Worm (Caenorhabditis elegans) whole organism, L1 larva: ENCODE results near the gene Y73F8A.5.
"Not testable (repeated sequence)": the region's sequence is repeated elsewhere in the genome, so short reads cannot be mapped to it uniquely, and the experiment has no call there.

Source experiments
- C16A3.4 ChIP-seq: fragments of 150-350 bp; optimal IDR thresholded peaks from 2 replicates; lab custom pipeline; 2014; ENCODE audit warnings: missing biosample characterization, missing genetic modification characterization
- alr-1 ChIP-seq: fragments of 200-800 bp; sonication (Bioruptor generic); optimal IDR thresholded peaks from 2 replicates; lab custom pipeline; 2018; ENCODE audit warnings: borderline replicate concordance, mild to moderate bottlenecking, missing genetic modification characterization, missing compliant biosample characterization
- ceh-82 ChIP-seq, 3 experiments: fragments of 150-350 bp in 1 of 3; sonication (generic microtip) in 2 of 3; optimal IDR thresholded peaks; 2 replicates each; lab custom pipeline; 2014 to 2017; ENCODE audit warnings: missing biosample characterization in 3 of 3, missing genetic modification characterization in 3 of 3
- ces-1 ChIP-seq: fragments of 150-350 bp; optimal IDR thresholded peaks from 2 replicates; lab custom pipeline; 2014; ENCODE audit warnings: missing biosample characterization, missing genetic modification reagents, missing genetic modification characterization
- dpl-1 ChIP-seq, 3 experiments: fragments of 150-350 bp in 2 of 3; sonication (generic microtip) in 1 of 3; optimal IDR thresholded peaks; 2 replicates each; lab custom pipeline; 2014 to 2017; ENCODE audit warnings: missing biosample characterization in 3 of 3, missing genetic modification characterization in 3 of 3, missing genetic modification reagents in 3 of 3
- dsc-1 ChIP-seq: sonication (generic microtip); optimal IDR thresholded peaks from 2 replicates; lab custom pipeline; 2016; ENCODE audit warnings: mild to moderate bottlenecking, missing genetic modification characterization, missing compliant biosample characterization
- efl-1 ChIP-seq, 4 experiments: fragments of 150-350 bp; optimal IDR thresholded peaks in 3 of 4; peaks in 1 of 4; 1 replicate in 1 of 4; 2 replicates in 3 of 4; lab custom pipeline; 2014; ENCODE audit warnings: missing biosample characterization in 2 of 4, missing genetic modification characterization in 2 of 4, missing genetic modification reagents in 2 of 4
- egl-13 ChIP-seq: sonication (generic microtip); optimal IDR thresholded peaks from 2 replicates; lab custom pipeline; 2016; ENCODE audit warnings: missing genotype, missing genetic modification reagents, missing genetic modification characterization, missing compliant biosample characterization
- fkh-4 ChIP-seq: sonication (generic microtip); optimal IDR thresholded peaks from 2 replicates; lab custom pipeline; 2016; ENCODE audit warnings: missing compliant biosample characterization, missing genetic modification characterization, borderline replicate concordance
- fos-1 ChIP-seq: fragments of 150-350 bp; optimal IDR thresholded peaks from 2 replicates; lab custom pipeline; 2014; ENCODE audit warnings: missing biosample characterization, missing genetic modification characterization
- lin-13 ChIP-seq: fragments of 150-350 bp; optimal IDR thresholded peaks from 2 replicates; lab custom pipeline; 2014; ENCODE audit warnings: missing biosample characterization, missing genetic modification reagents, missing genetic modification characterization
- lin-14 ChIP-seq: fragments of 200-800 bp; sonication (Bioruptor generic); optimal IDR thresholded peaks from 2 replicates; lab custom pipeline; 2018; ENCODE audit warnings: mild to moderate bottlenecking, missing genetic modification characterization, moderate library complexity, missing compliant biosample characterization
- lin-35 ChIP-seq, 2 experiments: fragments of 150-350 bp; optimal IDR thresholded peaks; 2 replicates each; lab custom pipeline; 2014; ENCODE audit warnings: missing biosample characterization in 2 of 2, missing genetic modification characterization in 2 of 2, missing genetic modification reagents in 2 of 2
- lin-39 ChIP-seq: fragments of 150-350 bp; optimal IDR thresholded peaks from 2 replicates; lab custom pipeline; 2014; ENCODE audit warnings: missing biosample characterization, missing genetic modification reagents, missing genetic modification characterization
- lsy-2 ChIP-seq, 2 experiments: fragments of 150-350 bp; optimal IDR thresholded peaks; 2 replicates each; lab custom pipeline; 2014; ENCODE audit warnings: missing biosample characterization in 2 of 2, missing genetic modification characterization in 2 of 2
- mab-9 ChIP-seq: fragments of 200-800 bp; sonication (Bioruptor generic); IDR thresholded peaks from 2 replicates; pipeline ENCODE4 v1.3.6; 2022; ENCODE audit warnings: missing genetic modification reagents, missing genetic modification characterization, missing compliant biosample characterization
- mdl-1 ChIP-seq, 2 experiments: fragments of 150-350 bp; optimal IDR thresholded peaks; 2 replicates each; lab custom pipeline; 2014 to 2017; ENCODE audit warnings: missing biosample characterization in 2 of 2, missing genetic modification characterization in 2 of 2, inconsistent platforms in 1 of 2
- nhr-12 ChIP-seq: sonication (generic microtip); optimal IDR thresholded peaks from 2 replicates; lab custom pipeline; 2017; ENCODE audit warnings: missing biosample characterization, missing genetic modification characterization
- nhr-20 ChIP-seq: sonication (generic microtip); optimal IDR thresholded peaks from 2 replicates; lab custom pipeline; 2016; ENCODE audit warnings: mild to moderate bottlenecking, missing genetic modification characterization, missing compliant biosample characterization
- nhr-237 ChIP-seq: fragments of 150-350 bp; optimal IDR thresholded peaks from 2 replicates; lab custom pipeline; 2014; ENCODE audit warnings: missing biosample characterization, missing genetic modification characterization
- nhr-28 ChIP-seq: fragments of 150-350 bp; optimal IDR thresholded peaks from 2 replicates; lab custom pipeline; 2014; ENCODE audit warnings: missing biosample characterization, missing genetic modification characterization
- nhr-77 ChIP-seq: fragments of 150-350 bp; optimal IDR thresholded peaks from 2 replicates; lab custom pipeline; 2014; ENCODE audit warnings: missing biosample characterization, missing genetic modification characterization
- nhr-84 ChIP-seq: sonication (generic microtip); optimal IDR thresholded peaks from 2 replicates; lab custom pipeline; 2017; ENCODE audit warnings: missing biosample characterization, missing genetic modification characterization
- nhr-85 ChIP-seq: sonication (generic microtip); peaks from one replicate; lab custom pipeline; 2016; ENCODE audit warnings: missing genetic modification characterization, inconsistent platforms, missing compliant biosample characterization
- pqm-1 ChIP-seq: sonication (generic microtip); optimal IDR thresholded peaks from 3 replicates; lab custom pipeline; 2017; ENCODE audit warnings: missing biosample characterization, missing genetic modification characterization
- snpc-4 ChIP-seq: fragments of 150-350 bp; optimal IDR thresholded peaks from 2 replicates; lab custom pipeline; 2014; ENCODE audit warnings: missing biosample characterization, missing genetic modification characterization
- snu-23 ChIP-seq: sonication (generic microtip); optimal IDR thresholded peaks from 2 replicates; lab custom pipeline; 2016; ENCODE audit warnings: missing genetic modification characterization, missing compliant biosample characterization
- sptf-1 ChIP-seq: fragments of 150-350 bp; optimal IDR thresholded peaks from 2 replicates; lab custom pipeline; 2014; ENCODE audit warnings: missing biosample characterization, missing genetic modification characterization
- sup-37 ChIP-seq: fragments of 200-800 bp; sonication (Bioruptor generic); optimal IDR thresholded peaks from 2 replicates; lab custom pipeline; 2018; ENCODE audit warnings: mild to moderate bottlenecking, missing genetic modification characterization, missing compliant biosample characterization
- tbx-2 ChIP-seq: sonication (generic microtip); optimal IDR thresholded peaks from 2 replicates; lab custom pipeline; 2016; ENCODE audit warnings: missing genetic modification characterization, missing compliant biosample characterization
- unc-98 ChIP-seq: fragments of 200-800 bp; sonication (Bioruptor generic); IDR thresholded peaks from 2 replicates; pipeline ENCODE4 v1.3.6; 2022; ENCODE audit warnings: missing genetic modification characterization, missing compliant biosample characterization
- zag-1 ChIP-seq: fragments of 150-350 bp; optimal IDR thresholded peaks from 2 replicates; lab custom pipeline; 2014; ENCODE audit warnings: missing biosample characterization, missing genetic modification characterization

Gene Y73F8A.5

DNA sequence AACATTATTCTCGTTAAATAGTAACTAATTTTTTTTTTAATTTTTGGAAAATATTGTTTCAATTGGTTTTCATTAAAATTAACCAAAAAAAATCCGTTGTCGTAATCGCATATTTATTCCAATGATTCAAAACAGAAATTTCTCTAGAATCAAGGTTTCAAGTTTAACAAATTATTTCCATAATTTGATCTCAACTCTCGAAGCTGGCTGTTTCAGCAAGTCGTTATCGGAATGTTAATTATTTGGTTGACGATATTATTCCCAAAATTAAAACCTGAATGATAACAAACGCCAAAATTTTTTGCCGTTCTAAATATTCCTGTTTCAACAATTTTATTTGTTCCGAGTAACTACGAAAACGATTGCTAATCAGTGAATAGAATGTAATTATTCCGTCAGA is 40.4 kb downstream of the Y73F8A.5 start:
- TF ChIP-seq tbx-2 (tag; lab: Kevin White, UChicago) (no peak), mab-9 (GFP tag; lab: Robert Waterston, UW) (no peak), sptf-1 (tag; lab: Kevin White, UChicago) (no peak), lsy-2 (tag; optimal IDR thresholded peaks at IDR 0.05; lab: Kevin White, UChicago) (no peak), fkh-4 (tag; lab: Kevin White, UChicago) (no peak), nhr-12 (tag; lab: Kevin White, UChicago) (no peak), ces-1 (GFP tag; lab: Kevin White, UChicago) (no peak), lin-39 (tag; lab: Kevin White, UChicago) (no peak), dsc-1 (no peak), zag-1 (tag; lab: Kevin White, UChicago) (no peak), lin-14 (GFP tag; lab: Kevin White, UChicago) (no peak), sup-37 (GFP tag; lab: Kevin White, UChicago) (no peak), unc-98 (GFP tag; lab: Robert Waterston, UW) (no peak), pqm-1 (no peak), nhr-84 (tag; lab: Kevin White, UChicago) (no peak), nhr-237 (no peak), efl-1 (optimal IDR thresholded peaks at IDR 0.05; lab: Kevin White, UChicago) (no peak), efl-1 (GFP tag; optimal IDR thresholded peaks at IDR 0.05 in 1 of 2; lab: Kevin White, UChicago) (no peak)

DNA sequence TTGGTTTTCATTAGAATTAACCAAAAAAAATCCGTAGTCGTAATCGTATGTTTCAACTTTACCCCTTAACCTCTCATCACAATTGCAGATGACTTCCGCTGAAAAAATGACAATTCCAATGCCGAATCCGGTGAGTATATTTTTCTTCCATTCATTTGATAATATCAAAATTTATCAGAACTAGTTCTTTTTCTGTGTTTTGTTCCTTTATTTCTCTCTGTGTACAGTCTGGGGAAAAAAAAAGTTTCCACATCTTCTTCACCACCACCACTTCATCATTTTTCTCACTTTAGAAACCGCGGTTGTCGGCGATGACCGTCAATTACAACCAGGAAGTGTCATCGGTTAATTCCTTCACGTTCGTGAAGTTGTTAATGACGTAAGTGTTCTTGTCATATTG is 42.5 kb downstream of the Y73F8A.5 start, which contains the start of gene best-21:
best-21 (plus strand) TSS at position 301 of the 400 bp plus-strand sequence.
- no peak for TF ChIP-seq lin-39 (tag; lab: Kevin White, UChicago)
- no peak for TF ChIP-seq dsc-1
- no peak for TF ChIP-seq snpc-4
- no peak for TF ChIP-seq egl-13 (tag; lab: Kevin White, UChicago)
- no peak for TF ChIP-seq nhr-28 (tag; lab: Kevin White, UChicago)

DNA sequence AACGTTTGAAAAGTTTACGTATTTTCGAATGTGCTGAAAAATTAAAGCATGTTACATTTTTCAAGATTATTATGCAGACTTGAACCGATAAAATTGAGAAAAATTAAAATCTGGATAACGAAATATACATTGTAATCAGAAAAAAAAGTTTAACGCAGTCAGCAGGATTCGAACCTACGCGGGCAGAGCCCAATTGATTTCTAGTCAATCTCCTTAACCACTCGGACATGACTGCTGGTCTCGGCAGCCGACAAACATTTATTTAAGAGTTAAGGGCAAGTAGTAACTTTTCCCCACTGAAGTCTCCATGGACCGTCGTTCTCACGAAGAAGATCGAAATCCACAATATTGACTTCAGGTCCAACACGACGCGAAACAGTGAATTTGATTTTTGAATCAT is 51.3 kb downstream of the Y73F8A.5 start:
- TF ChIP-seq nhr-85: peak; percentile 72

DNA sequence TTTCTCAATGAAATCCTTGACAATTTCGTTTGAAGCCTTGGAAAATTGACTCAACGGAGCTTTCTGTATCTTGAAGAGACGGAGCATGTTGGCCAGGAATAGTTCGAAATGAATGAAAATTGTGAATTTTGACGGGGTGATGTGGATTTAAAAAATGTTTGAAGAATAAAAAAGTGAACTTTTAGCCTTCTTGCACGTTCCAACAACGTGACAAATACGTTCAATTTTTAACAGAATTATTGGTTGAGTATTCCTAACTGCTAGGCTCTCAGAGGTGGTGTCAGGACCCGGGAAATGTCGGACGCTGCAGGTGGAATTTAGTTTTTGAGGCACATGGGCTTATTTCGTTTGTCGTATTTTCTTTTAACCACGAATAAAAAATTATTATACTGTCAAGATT is 51.9 kb downstream of the Y73F8A.5 start, which contains the start of gene Y73F8A.12:
Y73F8A.12 (minus strand) TSS at position 101 of the 400 bp plus-strand sequence.
- TF ChIP-seq ces-1 (GFP tag; lab: Kevin White, UChicago); alr-1 (tag; lab: Kevin White, UChicago); fos-1 (tag; lab: Kevin White, UChicago): not testable (repeated sequence)

DNA sequence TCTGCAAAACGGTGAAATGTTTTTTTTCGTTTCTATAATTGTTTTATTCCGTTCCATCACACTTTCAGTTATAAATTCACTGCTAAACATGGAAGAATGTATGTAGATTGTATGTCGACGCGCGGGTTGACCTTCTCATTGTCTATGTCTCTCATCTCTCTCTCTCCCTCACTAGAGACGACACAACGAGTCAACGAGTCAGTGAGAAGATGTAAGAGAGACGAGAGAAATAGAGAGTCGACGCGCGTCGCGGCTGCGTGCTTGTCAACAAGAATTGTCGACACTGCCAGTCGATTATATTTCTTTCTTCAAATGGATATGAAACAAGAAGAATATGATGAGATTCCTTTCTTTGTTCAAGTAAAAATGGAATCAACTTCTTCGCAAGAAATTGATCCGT is 52.3 kb downstream of the Y73F8A.5 start, which contains the start of gene Y73F8A.13:
Y73F8A.13 (plus strand) TSS at position 240 of the 400 bp plus-strand sequence.
- no peak for TF ChIP-seq nhr-84 (tag; lab: Kevin White, UChicago)
- TF ChIP-seq lin-35 (GFP tag; optimal IDR thresholded peaks at IDR 0.05; lab: Kevin White, UChicago): peak in 1 of 2 experiments; percentile 38
- peak in 1 of 3 experiments; percentile 9 for TF ChIP-seq dpl-1 (GFP tag; optimal IDR thresholded peaks at IDR 0.05; lab: Kevin White, UChicago)
- no peak for TF ChIP-seq nhr-77
- TF ChIP-seq efl-1 (optimal IDR thresholded peaks at IDR 0.05; lab: Kevin White, UChicago): peak in 1 of 2 experiments; percentile 20
- TF ChIP-seq efl-1 (GFP tag; optimal IDR thresholded peaks at IDR 0.05 in 1 of 2; lab: Kevin White, UChicago): no peak
- no peak for TF ChIP-seq lin-13 (GFP tag; lab: Kevin White, UChicago)
- no peak for TF ChIP-seq mdl-1 (tag; optimal IDR thresholded peaks at IDR 0.05; lab: Kevin White, UChicago)
- TF ChIP-seq snu-23 (GFP tag; lab: Kevin White, UChicago): peak; percentile 11
- TF ChIP-seq ceh-82 (tag; optimal IDR thresholded peaks at IDR 0.05; lab: Kevin White, UChicago): no peak
- no peak for TF ChIP-seq lsy-2 (tag; optimal IDR thresholded peaks at IDR 0.05; lab: Kevin White, UChicago)
- TF ChIP-seq nhr-20: no peak

DNA sequence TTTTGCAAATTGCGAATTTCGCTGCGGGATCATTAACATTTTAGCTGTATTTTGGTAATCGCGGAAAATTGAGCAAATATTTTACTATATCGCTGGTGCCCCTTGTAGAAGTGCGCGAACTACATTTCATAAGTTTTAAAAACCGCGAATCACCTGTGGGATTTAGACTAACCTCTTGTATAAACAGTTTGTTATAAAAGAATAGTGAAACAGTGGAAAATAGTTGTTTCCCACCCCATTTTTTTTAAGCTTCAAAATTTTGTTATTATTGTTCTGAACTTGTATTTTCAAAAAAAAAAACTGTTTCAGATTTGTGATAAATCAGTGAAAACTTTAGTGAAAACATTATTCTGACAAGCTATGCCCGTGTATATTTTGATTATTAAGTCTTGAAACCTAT is 55.8 kb downstream of the Y73F8A.5 start:
- no peak for TF ChIP-seq C16A3.4 (tag; lab: Kevin White, UChicago)
- peak; percentile 14 for TF ChIP-seq nhr-85
